Fruit fly (Drosophila melanogaster): ENCODE results near the gene Rh3.

Gene Rh3

DNA sequence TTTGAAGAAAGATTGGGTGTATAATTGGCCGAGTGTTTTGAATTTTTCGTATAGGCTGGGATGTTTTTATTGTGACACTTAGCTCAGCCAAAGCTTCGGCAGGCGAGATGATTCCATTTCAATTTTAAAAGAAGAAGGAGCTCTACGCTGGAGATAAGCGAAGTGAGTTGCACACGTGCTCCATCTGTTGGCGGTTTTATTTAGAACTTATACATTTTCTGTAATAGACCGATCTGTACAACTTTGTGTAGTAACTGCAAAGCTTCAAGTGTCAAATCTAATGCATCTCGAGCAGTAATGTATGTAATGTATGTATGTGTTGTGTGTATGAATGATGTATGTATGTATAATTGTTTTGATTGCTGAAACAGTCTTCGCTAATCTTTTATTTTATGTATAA, 15.8 kb downstream of the Rh3 start:
- TF ChIP-seq CG8119 (GFP tag; IDR thresholded peaks at IDR 0.05) (no peak), esn (GFP tag; optimal IDR thresholded peaks at IDR 0.05) (no peak), eg (GFP tag; IDR thresholded peaks at IDR 0.05) (no peak), CG11902 (GFP tag; optimal IDR thresholded peaks at IDR 0.05) (no peak), achi (GFP tag; optimal IDR thresholded peaks at IDR 0.05) (no peak), CG9139 (GFP tag; optimal IDR thresholded peaks at IDR 0.05) (no peak), dac (GFP tag; optimal IDR thresholded peaks at IDR 0.05) (no peak)

DNA sequence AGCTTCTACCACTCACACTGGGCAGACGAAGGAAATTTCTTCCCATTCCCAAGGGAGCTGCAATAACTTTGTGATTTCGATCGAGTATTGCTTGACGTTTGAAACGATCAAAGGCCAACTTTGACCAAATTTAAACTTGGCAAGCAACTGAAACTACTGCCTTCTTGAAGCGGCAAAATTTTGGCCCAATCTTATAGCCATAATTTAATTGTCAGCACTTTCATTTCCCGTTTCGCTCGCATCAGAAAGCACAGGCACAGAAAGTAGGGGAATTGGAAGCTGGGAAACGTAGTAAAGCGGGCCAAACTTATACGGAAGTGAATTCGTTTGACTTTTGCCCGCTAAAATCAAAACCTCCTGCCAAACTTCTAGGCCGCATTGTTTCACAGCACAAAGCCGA, 22.6 kb downstream of the Rh3 start, which contains the start of gene CG4390:
TSS of gene CG4390 (minus strand) at position 101 of the 400 bp plus-strand sequence.
- TF ChIP-seq CG8119 (GFP tag; IDR thresholded peaks at IDR 0.05): no peak
- TF ChIP-seq CG8319 (GFP tag; optimal IDR thresholded peaks at IDR 0.05): no peak
- no peak for TF ChIP-seq cyc (GFP tag; optimal IDR thresholded peaks at IDR 0.05)
- no peak for TF ChIP-seq CG10669 (GFP tag; optimal IDR thresholded peaks at IDR 0.05)
- TF ChIP-seq CG1621 (tag; optimal IDR thresholded peaks at IDR 0.05): no peak
- no peak for TF ChIP-seq fd59A (GFP tag; optimal IDR thresholded peaks at IDR 0.05)
- TF ChIP-seq CG7368 (GFP tag; optimal IDR thresholded peaks at IDR 0.05): no peak
- no peak for TF ChIP-seq svp (GFP tag)
- no peak for TF ChIP-seq CG6163 (GFP tag; IDR thresholded peaks at IDR 0.05)
- no peak for TF ChIP-seq ss (GFP tag; optimal IDR thresholded peaks at IDR 0.05)
- no peak for TF ChIP-seq Eip75B (GFP tag; optimal IDR thresholded peaks at IDR 0.05)
- TF ChIP-seq CG6276 (GFP tag; optimal IDR thresholded peaks at IDR 0.05): no peak
- TF ChIP-seq CG9139 (GFP tag; optimal IDR thresholded peaks at IDR 0.05): no peak
- no peak for TF ChIP-seq CG31627 (GFP tag; optimal IDR thresholded peaks at IDR 0.05)
- TF ChIP-seq CG32006 (GFP tag; optimal IDR thresholded peaks at IDR 0.05): no peak
- no peak for TF ChIP-seq dsx (GFP tag; optimal IDR thresholded peaks at IDR 0.05; ENCODE audit: poor library complexity, severe bottlenecking)
- no peak for TF ChIP-seq fd85E (GFP tag; optimal IDR thresholded peaks at IDR 0.05)

DNA sequence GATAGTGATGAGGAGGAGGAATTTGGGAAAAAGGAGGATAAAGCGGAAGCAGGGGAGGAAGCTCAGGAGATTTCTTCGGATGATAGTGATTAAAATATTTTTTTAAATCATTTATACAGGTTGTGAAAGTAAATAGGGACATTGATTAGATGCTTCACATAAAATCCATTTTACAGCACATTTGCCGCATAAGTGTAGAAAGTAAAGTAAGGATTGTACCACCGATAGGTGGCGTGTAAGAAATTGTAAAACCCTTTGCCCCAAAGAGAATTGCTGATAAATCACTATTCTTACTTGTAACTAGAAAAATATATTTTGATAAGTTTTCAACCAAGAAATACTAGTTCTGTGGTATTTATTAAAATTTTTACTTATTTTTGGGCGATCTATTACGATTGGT, 23.3 kb downstream of the Rh3 start:
- TF ChIP-seq CG34406 (GFP tag; optimal IDR thresholded peaks at IDR 0.05) (no peak), CG11902 (GFP tag; optimal IDR thresholded peaks at IDR 0.05) (no peak), CG1621 (tag; optimal IDR thresholded peaks at IDR 0.05) (no peak), CG6163 (GFP tag; IDR thresholded peaks at IDR 0.05) (no peak), CG7368 (GFP tag; optimal IDR thresholded peaks at IDR 0.05) (no peak), svp (GFP tag) (no peak), Ets21C (GFP tag; optimal IDR thresholded peaks at IDR 0.05) (no peak), Sox102F (GFP tag; optimal IDR thresholded peaks at IDR 0.05) (no peak), CG6808 (GFP tag; optimal IDR thresholded peaks at IDR 0.05) (no peak)

DNA sequence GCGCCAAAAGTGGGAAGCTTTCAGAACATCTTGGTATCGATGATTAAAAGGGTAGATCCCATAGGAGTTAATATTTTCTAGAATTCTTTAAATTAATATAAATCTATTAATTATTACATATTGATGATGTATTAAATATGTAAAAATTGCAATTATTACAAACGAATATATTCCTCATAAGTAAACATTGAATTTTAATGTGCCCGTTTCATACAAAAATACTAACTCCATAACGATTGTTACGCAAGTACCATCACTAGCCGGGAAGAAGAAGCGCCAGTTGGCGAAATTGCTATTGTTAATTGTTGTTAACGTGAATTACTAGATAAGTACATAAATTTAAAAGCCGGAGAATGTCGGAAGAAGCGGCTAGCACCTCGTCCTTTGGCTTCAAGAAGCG, 24.7 kb downstream of the Rh3 start, which contains the start of gene mdlc:
TSS of gene mdlc (plus strand) at position 248 of the 400 bp plus-strand sequence.
- TF ChIP-seq CG8119 (GFP tag; IDR thresholded peaks at IDR 0.05): no peak
- TF ChIP-seq dsx (GFP tag; optimal IDR thresholded peaks at IDR 0.05; ENCODE audit: poor library complexity, severe bottlenecking): no peak
- no peak for TF ChIP-seq CG3032 (tag; optimal IDR thresholded peaks at IDR 0.05)
- TF ChIP-seq CG6854 (GFP tag; optimal IDR thresholded peaks at IDR 0.05): no peak
- TF ChIP-seq cyc (GFP tag; optimal IDR thresholded peaks at IDR 0.05): no peak
- no peak for TF ChIP-seq ss (GFP tag; optimal IDR thresholded peaks at IDR 0.05)
- no peak for TF ChIP-seq Eip78C (GFP tag)
- TF ChIP-seq fd85E (GFP tag; optimal IDR thresholded peaks at IDR 0.05): no peak
- TF ChIP-seq Ets21C (GFP tag; optimal IDR thresholded peaks at IDR 0.05): no peak
- TF ChIP-seq fkh (GFP tag; optimal IDR thresholded peaks at IDR 0.05): peak; percentile 87
- no peak for TF ChIP-seq CG11902 (GFP tag; optimal IDR thresholded peaks at IDR 0.05)
- no peak for TF ChIP-seq CG10669 (GFP tag; optimal IDR thresholded peaks at IDR 0.05)
- TF ChIP-seq pdm3 (GFP tag; optimal IDR thresholded peaks at IDR 0.05): no peak
- TF ChIP-seq svp (GFP tag): peak; percentile 71
- no peak for TF ChIP-seq CG6276 (GFP tag; optimal IDR thresholded peaks at IDR 0.05)
- TF ChIP-seq Eip75B (GFP tag; optimal IDR thresholded peaks at IDR 0.05): no peak
- no peak for TF ChIP-seq CG11762 (GFP tag; optimal IDR thresholded peaks at IDR 0.05; ENCODE audit: insufficient read depth)
- no peak for TF ChIP-seq spab (GFP tag; optimal IDR thresholded peaks at IDR 0.05)
- peak; percentile 14 for TF ChIP-seq CG10631 (GFP tag; optimal IDR thresholded peaks at IDR 0.05)
- no peak for TF ChIP-seq achi (GFP tag; optimal IDR thresholded peaks at IDR 0.05)
- no peak for TF ChIP-seq CG16779 (tag; optimal IDR thresholded peaks at IDR 0.05)
- TF ChIP-seq Lpt (GFP tag; optimal IDR thresholded peaks at IDR 0.05): no peak
